Worm (Caenorhabditis elegans) whole organism, L1 larva: ENCODE data around the gene flp-6.

ENCODE experiments used
- C16A3.4 ChIP-seq: fragments of 150-350 bp; optimal IDR thresholded peaks from 2 replicates; lab custom pipeline; 2014; ENCODE audit warnings: missing biosample characterization, missing genetic modification characterization
- C34B4.2 ChIP-seq: sonication (generic microtip); optimal IDR thresholded peaks from 2 replicates; lab custom pipeline; 2017; ENCODE audit warnings: mild to moderate bottlenecking, missing genetic modification characterization, missing compliant biosample characterization
- F16B12.6 ChIP-seq: fragments of 150-350 bp; optimal IDR thresholded peaks from 2 replicates; lab custom pipeline; 2014; ENCODE audit warnings: missing biosample characterization, missing genetic modification characterization
- Y116A8C.19 ChIP-seq: sonication (generic microtip); optimal IDR thresholded peaks from 2 replicates; lab custom pipeline; 2016; ENCODE audit warnings: missing compliant biosample characterization, missing genetic modification characterization, borderline replicate concordance
- alr-1 ChIP-seq: fragments of 200-800 bp; sonication (Bioruptor generic); optimal IDR thresholded peaks from 2 replicates; lab custom pipeline; 2018; ENCODE audit warnings: borderline replicate concordance, mild to moderate bottlenecking, missing genetic modification characterization, missing compliant biosample characterization
- aly-2 ChIP-seq: fragments of 150-350 bp; optimal IDR thresholded peaks from 2 replicates; lab custom pipeline; 2014; ENCODE audit warnings: missing biosample characterization, missing genetic modification characterization
- ama-1 ChIP-seq: fragments of 150-350 bp; optimal IDR thresholded peaks from 2 replicates; lab custom pipeline; 2014
- blmp-1 ChIP-seq: fragments of 150-350 bp; optimal IDR thresholded peaks from 2 replicates; lab custom pipeline; 2014; ENCODE audit warnings: missing biosample characterization, missing genetic modification characterization
- ceh-63 ChIP-seq: fragments of 200-800 bp; sonication (Bioruptor generic); optimal IDR thresholded peaks from 2 replicates; lab custom pipeline; 2018; ENCODE audit warnings: mild to moderate bottlenecking, missing genetic modification characterization, missing compliant biosample characterization
- ceh-88 ChIP-seq: fragments of 200-800 bp; sonication (Bioruptor generic); IDR thresholded peaks from 2 replicates; pipeline ENCODE4 v1.3.6; 2022; ENCODE audit warnings: missing genetic modification characterization, missing compliant biosample characterization
- dpl-1 ChIP-seq, 3 experiments: fragments of 150-350 bp in 2 of 3; sonication (generic microtip) in 1 of 3; optimal IDR thresholded peaks; 2 replicates each; lab custom pipeline; 2014 to 2017; ENCODE audit warnings: missing biosample characterization in 3 of 3, missing genetic modification characterization in 3 of 3, missing genetic modification reagents in 3 of 3
- efl-1 ChIP-seq, 4 experiments: fragments of 150-350 bp; optimal IDR thresholded peaks in 3 of 4; peaks in 1 of 4; 1 replicate in 1 of 4; 2 replicates in 3 of 4; lab custom pipeline; 2014; ENCODE audit warnings: missing biosample characterization in 2 of 4, missing genetic modification characterization in 2 of 4, missing genetic modification reagents in 2 of 4
- egl-13 ChIP-seq: sonication (generic microtip); optimal IDR thresholded peaks from 2 replicates; lab custom pipeline; 2016; ENCODE audit warnings: missing genotype, missing genetic modification reagents, missing genetic modification characterization, missing compliant biosample characterization
- egl-27 ChIP-seq, 2 experiments: fragments of 150-350 bp in 1 of 2; sonication (generic microtip); optimal IDR thresholded peaks; 3 replicates each; lab custom pipeline; 2017 to 2018; ENCODE audit warnings: missing biosample characterization in 2 of 2, missing genetic modification characterization in 2 of 2, missing genetic modification reagents in 2 of 2
- elt-2 ChIP-seq: sonication (generic microtip); optimal IDR thresholded peaks from 2 replicates; lab custom pipeline; 2016; ENCODE audit warnings: missing genetic modification characterization, mild to moderate bottlenecking, inconsistent platforms, missing compliant biosample characterization, missing genetic modification reagents
- elt-3 ChIP-seq, 6 experiments: fragments of 150-350 bp in 1 of 6; sonication (generic microtip); optimal IDR thresholded peaks; 2 replicates each; lab custom pipeline; 2017 to 2018; ENCODE audit warnings: missing biosample characterization in 6 of 6, missing genetic modification characterization in 6 of 6, inconsistent platforms in 1 of 6
- fkh-10 ChIP-seq: sonication (generic microtip); optimal IDR thresholded peaks from 2 replicates; lab custom pipeline; 2017; ENCODE audit warnings: missing biosample characterization, missing genetic modification reagents, missing genetic modification characterization
- fkh-4 ChIP-seq: sonication (generic microtip); optimal IDR thresholded peaks from 2 replicates; lab custom pipeline; 2016; ENCODE audit warnings: missing compliant biosample characterization, missing genetic modification characterization, borderline replicate concordance
- fkh-8 ChIP-seq: sonication (generic microtip); optimal IDR thresholded peaks from 2 replicates; lab custom pipeline; 2016; ENCODE audit warnings: mild to moderate bottlenecking, missing genetic modification characterization, missing compliant biosample characterization
- grh-1 ChIP-seq: fragments of 200-800 bp; sonication (Bioruptor generic); IDR thresholded peaks from 2 replicates; pipeline ENCODE4 v1.3.6; 2022; ENCODE audit warnings: missing genetic modification reagents, missing genetic modification characterization, missing compliant biosample characterization
- hlh-4 ChIP-seq: sonication (generic microtip); optimal IDR thresholded peaks from 2 replicates; lab custom pipeline; 2016; ENCODE audit warnings: mild to moderate bottlenecking, missing genetic modification characterization, missing compliant biosample characterization
- hpl-2 ChIP-seq: fragments of 150-350 bp; optimal IDR thresholded peaks from 2 replicates; lab custom pipeline; 2014; ENCODE audit warnings: missing biosample characterization, missing genetic modification reagents, missing genetic modification characterization
- isw-1 ChIP-seq: fragments of 200-800 bp; sonication (Bioruptor generic); IDR thresholded peaks from 2 replicates; pipeline ENCODE4 v1.3.6; 2022; ENCODE audit warnings: missing genetic modification characterization, missing compliant biosample characterization
- jun-1 ChIP-seq: fragments of 150-350 bp; optimal IDR thresholded peaks from 2 replicates; lab custom pipeline; 2014; ENCODE audit warnings: missing biosample characterization, missing genetic modification reagents, missing genetic modification characterization
- lin-35 ChIP-seq, 2 experiments: fragments of 150-350 bp; optimal IDR thresholded peaks; 2 replicates each; lab custom pipeline; 2014; ENCODE audit warnings: missing biosample characterization in 2 of 2, missing genetic modification characterization in 2 of 2, missing genetic modification reagents in 2 of 2
- lin-39 ChIP-seq: fragments of 150-350 bp; optimal IDR thresholded peaks from 2 replicates; lab custom pipeline; 2014; ENCODE audit warnings: missing biosample characterization, missing genetic modification reagents, missing genetic modification characterization
- mdl-1 ChIP-seq, 2 experiments: fragments of 150-350 bp; optimal IDR thresholded peaks; 2 replicates each; lab custom pipeline; 2014 to 2017; ENCODE audit warnings: missing biosample characterization in 2 of 2, missing genetic modification characterization in 2 of 2, inconsistent platforms in 1 of 2
- mef-2 ChIP-seq: fragments of 150-350 bp; optimal IDR thresholded peaks from 2 replicates; lab custom pipeline; 2014; ENCODE audit warnings: missing biosample characterization, missing genetic modification characterization
- mep-1 ChIP-seq: fragments of 150-350 bp; optimal IDR thresholded peaks from 2 replicates; lab custom pipeline; 2014; ENCODE audit warnings: missing biosample characterization, missing genetic modification characterization
- nhr-11 ChIP-seq: fragments of 150-350 bp; optimal IDR thresholded peaks from 2 replicates; lab custom pipeline; 2014; ENCODE audit warnings: missing biosample characterization, missing genetic modification characterization
- nhr-20 ChIP-seq: sonication (generic microtip); optimal IDR thresholded peaks from 2 replicates; lab custom pipeline; 2016; ENCODE audit warnings: mild to moderate bottlenecking, missing genetic modification characterization, missing compliant biosample characterization
- nhr-237 ChIP-seq: fragments of 150-350 bp; optimal IDR thresholded peaks from 2 replicates; lab custom pipeline; 2014; ENCODE audit warnings: missing biosample characterization, missing genetic modification characterization
- nhr-47 ChIP-seq: sonication (generic microtip); optimal IDR thresholded peaks from 2 replicates; lab custom pipeline; 2016; ENCODE audit warnings: mild to moderate bottlenecking, missing genetic modification characterization, moderate library complexity, missing compliant biosample characterization
- nhr-71 ChIP-seq: sonication (generic microtip); optimal IDR thresholded peaks from 2 replicates; lab custom pipeline; 2016; ENCODE audit warnings: mild to moderate bottlenecking, missing genetic modification characterization, moderate library complexity, missing compliant biosample characterization
- nhr-76 ChIP-seq: sonication (generic microtip); optimal IDR thresholded peaks from 2 replicates; lab custom pipeline; 2017; ENCODE audit warnings: missing biosample characterization, missing genetic modification characterization
- nhr-77 ChIP-seq: fragments of 150-350 bp; optimal IDR thresholded peaks from 2 replicates; lab custom pipeline; 2014; ENCODE audit warnings: missing biosample characterization, missing genetic modification characterization
- nhr-90 ChIP-seq: sonication (generic microtip); optimal IDR thresholded peaks from 2 replicates; lab custom pipeline; 2016; ENCODE audit warnings: mild to moderate bottlenecking, missing genetic modification characterization, missing compliant biosample characterization; ENCODE audit not compliant: poor library complexity
- pag-3 ChIP-seq: sonication (generic microtip); optimal IDR thresholded peaks from 2 replicates; lab custom pipeline; 2017; ENCODE audit warnings: missing genetic modification characterization, mild to moderate bottlenecking, missing compliant biosample characterization, antibody characterized with exemption, borderline replicate concordance; ENCODE audit not compliant: insufficient read depth
- pax-3 ChIP-seq: fragments of 200-800 bp; sonication (Bioruptor generic); optimal IDR thresholded peaks from 2 replicates; lab custom pipeline; 2018; ENCODE audit warnings: mild to moderate bottlenecking, missing genetic modification characterization, moderate library complexity, missing compliant biosample characterization
- pqm-1 ChIP-seq: sonication (generic microtip); optimal IDR thresholded peaks from 3 replicates; lab custom pipeline; 2017; ENCODE audit warnings: missing biosample characterization, missing genetic modification characterization
- rnt-1 ChIP-seq: sonication (generic microtip); optimal IDR thresholded peaks from 2 replicates; lab custom pipeline; 2016; ENCODE audit warnings: mild to moderate bottlenecking, missing genetic modification characterization, moderate library complexity, missing compliant biosample characterization
- sup-37 ChIP-seq: fragments of 200-800 bp; sonication (Bioruptor generic); optimal IDR thresholded peaks from 2 replicates; lab custom pipeline; 2018; ENCODE audit warnings: mild to moderate bottlenecking, missing genetic modification characterization, missing compliant biosample characterization
- swsn-7 ChIP-seq: sonication (generic microtip); optimal IDR thresholded peaks from 2 replicates; lab custom pipeline; 2016; ENCODE audit warnings: missing genetic modification characterization, missing compliant biosample characterization
- tbx-2 ChIP-seq: sonication (generic microtip); optimal IDR thresholded peaks from 2 replicates; lab custom pipeline; 2016; ENCODE audit warnings: missing genetic modification characterization, missing compliant biosample characterization
- tlp-1 ChIP-seq: fragments of 150-350 bp; optimal IDR thresholded peaks from 2 replicates; lab custom pipeline; 2014; ENCODE audit warnings: missing biosample characterization, missing genetic modification characterization
- unc-130 ChIP-seq: fragments of 150-350 bp; optimal IDR thresholded peaks from 2 replicates; lab custom pipeline; 2017; ENCODE audit warnings: missing biosample characterization, missing genetic modification characterization, inconsistent platforms
- unc-62 ChIP-seq: fragments of 150-350 bp; optimal IDR thresholded peaks from 2 replicates; lab custom pipeline; 2014; ENCODE audit warnings: missing biosample characterization, missing genetic modification reagents, missing genetic modification characterization
- unc-86 ChIP-seq: sonication (generic microtip); optimal IDR thresholded peaks from 2 replicates; lab custom pipeline; 2016; ENCODE audit warnings: missing genetic modification characterization, missing compliant biosample characterization
- unc-98 ChIP-seq: fragments of 200-800 bp; sonication (Bioruptor generic); IDR thresholded peaks from 2 replicates; pipeline ENCODE4 v1.3.6; 2022; ENCODE audit warnings: missing genetic modification characterization, missing compliant biosample characterization
- vab-15 ChIP-seq: sonication (generic microtip); optimal IDR thresholded peaks from 2 replicates; lab custom pipeline; 2017; ENCODE audit warnings: missing genotype, mild to moderate bottlenecking, missing genetic modification characterization, missing compliant biosample characterization
- zip-4 ChIP-seq: fragments of 200-800 bp; sonication (Bioruptor generic); optimal IDR thresholded peaks from 2 replicates; lab custom pipeline; 2018; ENCODE audit warnings: mild to moderate bottlenecking, missing genetic modification characterization, moderate library complexity, missing compliant biosample characterization
- ztf-11 ChIP-seq, 2 experiments: sonication (generic microtip); optimal IDR thresholded peaks; 2 replicates each; lab custom pipeline; 2016 to 2017; ENCODE audit warnings: missing genetic modification characterization in 2 of 2, missing biosample characterization in 1 of 2, missing compliant biosample characterization in 1 of 2

Gene flp-6

ce11 chrV:9513590-9513989, 41.8 kb downstream of the flp-6 start, which contains the start of gene eif-2Bdelta (continued):
- TF ChIP-seq ztf-11 (tag; optimal IDR thresholded peaks at IDR 0.05; lab: Kevin White, UChicago), result no peak
- TF ChIP-seq efl-1 (optimal IDR thresholded peaks at IDR 0.05; lab: Kevin White, UChicago), result peak; percentile 51 to 73
- peak; percentile 68 to 96 for TF ChIP-seq efl-1 (GFP tag; optimal IDR thresholded peaks at IDR 0.05 in 1 of 2; lab: Kevin White, UChicago)
- TF ChIP-seq rnt-1 (tag; lab: Kevin White, UChicago), result peak; percentile 76
- TF ChIP-seq C34B4.2 (tag; lab: Kevin White, UChicago), result no peak
- peak; percentile 83 for TF ChIP-seq nhr-71
- TF ChIP-seq pax-3, result no peak
- TF ChIP-seq alr-1 (tag; lab: Kevin White, UChicago), result no peak
- TF ChIP-seq elt-3 (tag; optimal IDR thresholded peaks at IDR 0.05; lab: Kevin White, UChicago), result peak in 1 of 6 experiments; percentile 2
- no peak for TF ChIP-seq nhr-11 (tag; lab: Kevin White, UChicago)
- no peak for TF ChIP-seq fkh-10 (GFP tag; lab: Kevin White, UChicago)
- peak; percentile 79 for TF ChIP-seq nhr-47 (tag; lab: Kevin White, UChicago)
- TF ChIP-seq pag-3 (tag; lab: Kevin White, UChicago), result no peak
- no peak for TF ChIP-seq grh-1
- TF ChIP-seq nhr-77 (tag; lab: Kevin White, UChicago), result no peak
- TF ChIP-seq egl-27 (tag; optimal IDR thresholded peaks at IDR 0.05; lab: Kevin White, UChicago), result no peak
- TF ChIP-seq nhr-237 (tag; lab: Kevin White, UChicago), result no peak
- peak; percentile 75 for TF ChIP-seq tbx-2 (tag; lab: Kevin White, UChicago)
- TF ChIP-seq ceh-88 (GFP tag; lab: Robert Waterston, UW), result no peak
- TF ChIP-seq ama-1 (lab: Kevin White, UChicago), result no peak
- no peak for TF ChIP-seq aly-2 (tag; lab: Kevin White, UChicago)
- TF ChIP-seq unc-98, result no peak
- TF ChIP-seq egl-13, result peak; percentile 45
- TF ChIP-seq pqm-1 (tag; lab: Kevin White, UChicago), result no peak
- TF ChIP-seq ceh-63 (GFP tag; lab: Kevin White, UChicago), result no peak
- no peak for TF ChIP-seq F16B12.6 (tag; lab: Kevin White, UChicago)
- TF ChIP-seq unc-86 (tag; lab: Kevin White, UChicago), result peak; percentile 59
- no peak for TF ChIP-seq tlp-1
- peak; percentile 39 for TF ChIP-seq C16A3.4 (tag; lab: Kevin White, UChicago)
- peak in 1 of 2 experiments; percentile 26 for TF ChIP-seq mdl-1 (tag; optimal IDR thresholded peaks at IDR 0.05; lab: Kevin White, UChicago)
- TF ChIP-seq sup-37, result no peak
- no peak for TF ChIP-seq jun-1 (tag; lab: Kevin White, UChicago)
- TF ChIP-seq Y116A8C.19 (tag; lab: Kevin White, UChicago), result no peak
- TF ChIP-seq dpl-1 (GFP tag; optimal IDR thresholded peaks at IDR 0.05; lab: Kevin White, UChicago), result peak; percentile 57 to 76 (median 71)
- TF ChIP-seq blmp-1 (tag; lab: Kevin White, UChicago), result peak; percentile 52
- no peak for TF ChIP-seq mef-2 (tag; lab: Kevin White, UChicago)
- no peak for TF ChIP-seq vab-15 (tag; lab: Kevin White, UChicago)
- peak; percentile 59 for TF ChIP-seq isw-1 (GFP tag; lab: Robert Waterston, UW)
- TF ChIP-seq lin-39 (tag; lab: Kevin White, UChicago), result peak; percentile 67
- TF ChIP-seq lin-35 (GFP tag; optimal IDR thresholded peaks at IDR 0.05; lab: Kevin White, UChicago), result peak; percentile 49 to 76
- no peak for TF ChIP-seq hlh-4 (tag; lab: Kevin White, UChicago)
- TF ChIP-seq mep-1 (tag; lab: Kevin White, UChicago), result peak; percentile 90
- TF ChIP-seq nhr-20 (tag; lab: Kevin White, UChicago), result peak; percentile 70
- peak; percentile 27 for TF ChIP-seq zip-4 (GFP tag; lab: Kevin White, UChicago)
- no peak for TF ChIP-seq unc-62 (GFP tag; lab: Kevin White, UChicago)
- no peak for TF ChIP-seq unc-130 (tag; lab: Kevin White, UChicago)
- peak; percentile 55 for TF ChIP-seq elt-2
- no peak for TF ChIP-seq hpl-2 (GFP tag; lab: Kevin White, UChicago)
- TF ChIP-seq fkh-8, result no peak
- peak; percentile 74 for TF ChIP-seq nhr-90 (tag; lab: Kevin White, UChicago)
- no peak for TF ChIP-seq fkh-4
- TF ChIP-seq swsn-7 (tag; lab: Kevin White, UChicago), result peak; percentile 76
- TF ChIP-seq nhr-76 (tag; lab: Kevin White, UChicago), result no peak
